Fruit fly (Drosophila melanogaster): Measurements from ENCODE around the gene fng.

Gene fng

dm6 chr3L:20952622-20953618 lies 3.6 kb upstream of the fng start:
- TF ChIP-seq foxo (GFP tag; optimal IDR thresholded peaks at IDR 0.05) (peak in 1 of 2 experiments; percentile 35), h (GFP tag; optimal IDR thresholded peaks at IDR 0.05) (peak; percentile 23), fru (GFP tag; optimal IDR thresholded peaks at IDR 0.05) (peak; percentile 36), psq (GFP tag; optimal IDR thresholded peaks at IDR 0.05) (peak; percentile 32), Abd-B (GFP tag; optimal IDR thresholded peaks at IDR 0.05) (no peak), br (GFP tag; optimal IDR thresholded peaks at IDR 0.05) (peak; percentile 28), woc (GFP tag; optimal IDR thresholded peaks at IDR 0.05) (peak; percentile 32), ey (GFP tag; optimal IDR thresholded peaks at IDR 0.05) (peak; percentile 13), Sp1 (GFP tag; optimal IDR thresholded peaks at IDR 0.05) (no peak), rgr (GFP tag; optimal IDR thresholded peaks at IDR 0.05) (peak; percentile 25), Rel (GFP tag; optimal IDR thresholded peaks at IDR 0.05) (no peak), Rel (tag; optimal IDR thresholded peaks at IDR 0.05) (peak; percentile 62), jim (GFP tag; optimal IDR thresholded peaks at IDR 0.05) (no peak), HLH106 (tag; optimal IDR thresholded peaks at IDR 0.05) (no peak)

- no peak for TF ChIP-seq CG32264 (GFP tag; optimal IDR thresholded peaks at IDR 0.05)
- TF ChIP-seq psq (GFP tag; optimal IDR thresholded peaks at IDR 0.05) = peak; percentile 14
- no peak for TF ChIP-seq lola (GFP tag; optimal IDR thresholded peaks at IDR 0.05)
- no peak for TF ChIP-seq usp (GFP tag; optimal IDR thresholded peaks at IDR 0.05)
- TF ChIP-seq dsf (GFP tag; optimal IDR thresholded peaks at IDR 0.05; ENCODE audit: borderline replicate concordance) = no peak
- TF ChIP-seq brk (GFP tag; optimal IDR thresholded peaks at IDR 0.05) = peak; percentile 21
- TF ChIP-seq Sp1 (GFP tag; optimal IDR thresholded peaks at IDR 0.05) = peak; percentile 59
- TF ChIP-seq CG9705 (GFP tag; optimal IDR thresholded peaks at IDR 0.05) = peak; percentile 6
- TF ChIP-seq fru (GFP tag; optimal IDR thresholded peaks at IDR 0.05) = peak; percentile 5
- no peak for TF ChIP-seq N (GFP tag; optimal IDR thresholded peaks at IDR 0.05)
- TF ChIP-seq rgr (GFP tag; optimal IDR thresholded peaks at IDR 0.05) = peak; percentile 35
- TF ChIP-seq HLH106 (tag; optimal IDR thresholded peaks at IDR 0.05) = peak; percentile 63
- TF ChIP-seq Hr83 (GFP tag; optimal IDR thresholded peaks at IDR 0.05; ENCODE audit: poor library complexity, severe bottlenecking) = no peak
- peak; percentile 6 for TF ChIP-seq Hnf4 (GFP tag; optimal IDR thresholded peaks at IDR 0.05)
- peak; percentile 52 for TF ChIP-seq OdsH (GFP tag; optimal IDR thresholded peaks at IDR 0.05)
- peak; percentile 65 for TF ChIP-seq h (GFP tag; optimal IDR thresholded peaks at IDR 0.05)
- no peak for TF ChIP-seq Mio (GFP tag; optimal IDR thresholded peaks at IDR 0.05)
- no peak for TF ChIP-seq Rel (GFP tag; optimal IDR thresholded peaks at IDR 0.05)
- no peak for TF ChIP-seq Rel (tag; optimal IDR thresholded peaks at IDR 0.05)
- TF ChIP-seq GATAd (GFP tag; optimal IDR thresholded peaks at IDR 0.05) = no peak
- TF ChIP-seq foxo (GFP tag; optimal IDR thresholded peaks at IDR 0.05) = peak in 1 of 2 experiments; percentile 9
- peak; percentile 19 for TF ChIP-seq br (GFP tag; optimal IDR thresholded peaks at IDR 0.05)
- TF ChIP-seq pan (optimal IDR thresholded peaks at IDR 0.05) = no peak
- no peak for TF ChIP-seq CrebA (GFP tag; optimal IDR thresholded peaks at IDR 0.05; ENCODE audit: borderline replicate concordance)
- TF ChIP-seq woc (GFP tag; optimal IDR thresholded peaks at IDR 0.05) = no peak
Measured at dm6 chr3L:20952121-20952487, 2.8 kb upstream of the fng start.

dm6 chr3L:20951477-20952120 lies 2.3 kb upstream of the fng start:
- TF ChIP-seq fru (GFP tag; optimal IDR thresholded peaks at IDR 0.05) (peak; percentile 63), Hr78 (GFP tag; optimal IDR thresholded peaks at IDR 0.05) (no peak), Sp1 (GFP tag; optimal IDR thresholded peaks at IDR 0.05) (peak; percentile 20), Hr83 (GFP tag; optimal IDR thresholded peaks at IDR 0.05; ENCODE audit: poor library complexity, severe bottlenecking) (peak; percentile 20), tai (GFP tag; optimal IDR thresholded peaks at IDR 0.05) (no peak), dl (GFP tag; optimal IDR thresholded peaks at IDR 0.05; ENCODE audit: insufficient read depth in 1 of 2, partially characterized antibody in 2 of 2) (no peak), rgr (GFP tag; optimal IDR thresholded peaks at IDR 0.05) (peak; percentile 48), sage (GFP tag; optimal IDR thresholded peaks at IDR 0.05) (peak; percentile 52), pan (optimal IDR thresholded peaks at IDR 0.05) (no peak), Abd-B (GFP tag; optimal IDR thresholded peaks at IDR 0.05) (no peak), HLH106 (tag; optimal IDR thresholded peaks at IDR 0.05) (peak; percentile 24), ey (GFP tag; optimal IDR thresholded peaks at IDR 0.05) (peak; percentile 72), Mio (GFP tag; optimal IDR thresholded peaks at IDR 0.05) (no peak), h (GFP tag; optimal IDR thresholded peaks at IDR 0.05) (peak; percentile 51), Dfd (GFP tag; optimal IDR thresholded peaks at IDR 0.05) (no peak), lola (GFP tag; optimal IDR thresholded peaks at IDR 0.05) (no peak), CrebA (GFP tag; optimal IDR thresholded peaks at IDR 0.05; ENCODE audit: borderline replicate concordance) (no peak), Hnf4 (GFP tag; optimal IDR thresholded peaks at IDR 0.05) (peak; percentile 15), brk (GFP tag; optimal IDR thresholded peaks at IDR 0.05) (peak; percentile 31), dsf (GFP tag; optimal IDR thresholded peaks at IDR 0.05; ENCODE audit: borderline replicate concordance) (no peak), Vsx2 (GFP tag; optimal IDR thresholded peaks at IDR 0.05; ENCODE audit: partially characterized antibody) (no peak), Dif (GFP tag; optimal IDR thresholded peaks at IDR 0.05; ENCODE audit: partially characterized antibody) (peak; percentile 65), CG32264 (GFP tag; optimal IDR thresholded peaks at IDR 0.05) (peak; percentile 63), Myc (optimal IDR thresholded peaks at IDR 0.05) (no peak), br (GFP tag; optimal IDR thresholded peaks at IDR 0.05) (peak; percentile 49), foxo (GFP tag; optimal IDR thresholded peaks at IDR 0.05) (peak in 1 of 2 experiments; percentile 46), GATAd (GFP tag; optimal IDR thresholded peaks at IDR 0.05) (no peak), sv (GFP tag; optimal IDR thresholded peaks at IDR 0.05) (no peak), N (GFP tag; optimal IDR thresholded peaks at IDR 0.05) (no peak), OdsH (GFP tag; optimal IDR thresholded peaks at IDR 0.05) (peak; percentile 38), Jra (GFP tag; optimal IDR thresholded peaks at IDR 0.05) (no peak), Rel (GFP tag; optimal IDR thresholded peaks at IDR 0.05) (peak; percentile 22), Rel (tag; optimal IDR thresholded peaks at IDR 0.05) (no peak), psq (GFP tag; optimal IDR thresholded peaks at IDR 0.05) (peak; percentile 38)
